Fruit fly (Drosophila melanogaster) whole organism, embryonic: ENCODE data around the gene Ctl1.

Experiments used
- B-H1 ChIP-seq: fragments of 200-800 bp; sonication (Bioruptor generic); IDR thresholded peaks from 3 replicates; pipeline ENCODE4 v1.3.6; 2022; ENCODE audit warnings: missing biosample characterization, missing genetic modification characterization
- Bdp1 ChIP-seq: fragments of 200-800 bp; sonication (Bioruptor generic); optimal IDR thresholded peaks from 3 replicates; lab custom pipeline; 2016; ENCODE audit warnings: missing biosample characterization, missing genetic modification characterization
- Blimp-1 ChIP-seq: fragments of 200-800 bp; sonication (Bioruptor generic); optimal IDR thresholded peaks from 3 replicates; lab custom pipeline; 2018; ENCODE audit warnings: missing biosample characterization, missing genetic modification characterization, mild to moderate bottlenecking, moderate library complexity, missing genetic modification reagents
- CG11398 ChIP-seq: fragments of 200-800 bp; sonication (Bioruptor generic); optimal IDR thresholded peaks from 2 replicates; lab custom pipeline; 2016; ENCODE audit warnings: missing biosample characterization, missing genetic modification characterization
- CG12769 ChIP-seq: fragments of 200-800 bp; sonication (Bioruptor generic); optimal IDR thresholded peaks from 2 replicates; lab custom pipeline; 2019; ENCODE audit warnings: missing biosample characterization, mild to moderate bottlenecking, missing genetic modification characterization, moderate library complexity
- CG13894 ChIP-seq: fragments of 200-800 bp; sonication (Bioruptor generic); optimal IDR thresholded peaks from 3 replicates; lab custom pipeline; 2018; ENCODE audit warnings: missing biosample characterization, mild to moderate bottlenecking, missing genetic modification characterization, moderate library complexity
- CG15514 ChIP-seq: fragments of 200-800 bp; sonication (Bioruptor generic); optimal IDR thresholded peaks from 3 replicates; lab custom pipeline; 2017; ENCODE audit warnings: missing biosample characterization, missing genetic modification characterization, mild to moderate bottlenecking, moderate library complexity, missing genetic modification reagents
- CG18599 ChIP-seq: fragments of 200-800 bp; sonication (Bioruptor generic); optimal IDR thresholded peaks from 3 replicates; lab custom pipeline; 2017; ENCODE audit warnings: missing biosample characterization, missing genetic modification characterization, mild to moderate bottlenecking, moderate library complexity, missing genetic modification reagents
- CG18764 ChIP-seq: fragments of 200-800 bp; sonication (Bioruptor generic); optimal IDR thresholded peaks from 3 replicates; lab custom pipeline; 2016; ENCODE audit warnings: missing biosample characterization, missing genetic modification characterization
- CG2199 ChIP-seq: fragments of 200-800 bp; sonication (Bioruptor generic); IDR thresholded peaks from 3 replicates; pipeline ENCODE4 v1.3.6; 2022; ENCODE audit warnings: missing biosample characterization, missing genetic modification characterization
- CG31365 ChIP-seq: fragments of 200-800 bp; sonication (Bioruptor generic); optimal IDR thresholded peaks from 2 replicates; lab custom pipeline; 2018; ENCODE audit warnings: missing biosample characterization, mild to moderate bottlenecking, missing genetic modification characterization
- CG34376 ChIP-seq: fragments of 200-800 bp; sonication (Bioruptor generic); optimal IDR thresholded peaks from 2 replicates; lab custom pipeline; 2018; ENCODE audit warnings: missing biosample characterization, mild to moderate bottlenecking, missing genetic modification characterization
- CG43689 ChIP-seq: fragments of 200-800 bp; sonication (Bioruptor generic); IDR thresholded peaks from 2 replicates; pipeline ENCODE4 v1.3.6; 2022; ENCODE audit warnings: missing biosample characterization, missing genetic modification characterization
- CG5245 ChIP-seq: fragments of 200-800 bp; sonication (Bioruptor generic); optimal IDR thresholded peaks from 3 replicates; lab custom pipeline; 2016; ENCODE audit warnings: missing biosample characterization, missing genetic modification characterization
- CG5953 ChIP-seq: fragments of 200-800 bp; sonication (Bioruptor generic); IDR thresholded peaks from 2 replicates; pipeline ENCODE4 v1.3.6; 2022; ENCODE audit warnings: missing biosample characterization, missing genetic modification characterization
- CG7928 ChIP-seq: fragments of 200-800 bp; sonication (Bioruptor generic); optimal IDR thresholded peaks from 2 replicates; lab custom pipeline; 2017; ENCODE audit warnings: missing biosample characterization, mild to moderate bottlenecking, missing genetic modification characterization
- CG7963 ChIP-seq: fragments of 200-800 bp; sonication (Bioruptor generic); IDR thresholded peaks from 3 replicates; pipeline ENCODE4 v1.3.6; 2022; ENCODE audit warnings: missing biosample characterization, missing genetic modification characterization; ENCODE audit not compliant: partially characterized antibody
- CG8359 ChIP-seq: fragments of 200-800 bp; sonication (Bioruptor generic); optimal IDR thresholded peaks from 2 replicates; lab custom pipeline; 2017; ENCODE audit warnings: missing biosample characterization, mild to moderate bottlenecking, missing genetic modification characterization, borderline replicate concordance
- Dad ChIP-seq: fragments of 200-800 bp; sonication (Bioruptor generic); optimal IDR thresholded peaks from 3 replicates; lab custom pipeline; 2016; ENCODE audit warnings: missing biosample characterization, missing genetic modification characterization
- Deaf1 ChIP-seq: fragments of 200-800 bp; optimal IDR thresholded peaks from 3 replicates; lab custom pipeline; 2019; ENCODE audit warnings: missing biosample characterization, mild to moderate bottlenecking, missing genetic modification characterization, moderate library complexity
- Dek ChIP-seq: fragments of 200-800 bp; sonication (Bioruptor generic); optimal IDR thresholded peaks from 3 replicates; lab custom pipeline; 2019; ENCODE audit warnings: missing biosample characterization, mild to moderate bottlenecking, missing genetic modification characterization, moderate library complexity
- Hand ChIP-seq: fragments of 200-800 bp; sonication (Bioruptor generic); optimal IDR thresholded peaks from 2 replicates; lab custom pipeline; 2017; ENCODE audit warnings: mild to moderate bottlenecking, missing biosample characterization, missing genetic modification reagents, missing genetic modification characterization
- HmgZ ChIP-seq: fragments of 200-800 bp; sonication (Bioruptor generic); optimal IDR thresholded peaks from 2 replicates; lab custom pipeline; 2018; ENCODE audit warnings: missing biosample characterization, mild to moderate bottlenecking, missing genetic modification characterization
- Lim3 ChIP-seq: fragments of 200-800 bp; sonication (Bioruptor generic); IDR thresholded peaks from 2 replicates; pipeline ENCODE4 v1.3.6; 2022; ENCODE audit warnings: missing biosample characterization, missing genetic modification characterization
- Max ChIP-seq: fragments of 200-800 bp; sonication (Bioruptor generic); optimal IDR thresholded peaks from 2 replicates; lab custom pipeline; 2016; ENCODE audit warnings: missing biosample characterization, mild to moderate bottlenecking, missing genetic modification characterization
- Med ChIP-seq: fragments of 200-800 bp; sonication (Bioruptor generic); peaks from one replicate; lab custom pipeline; 2016; ENCODE audit warnings: missing biosample characterization, missing genetic modification characterization, mild to moderate bottlenecking, inconsistent platforms, moderate library complexity
- Pdp1 ChIP-seq, 2 experiments: fragments of 200-800 bp; sonication (Bioruptor generic); optimal IDR thresholded peaks; 3 replicates each; lab custom pipeline; 2016; ENCODE audit warnings: missing biosample characterization in 2 of 2, missing genetic modification characterization in 2 of 2, mild to moderate bottlenecking in 1 of 2, moderate library complexity in 1 of 2
- Sin3A ChIP-seq: fragments of >200 bp; optimal IDR thresholded peaks from 2 replicates; lab custom pipeline; 2018
- ase ChIP-seq: fragments of 200-800 bp; sonication (Bioruptor generic); IDR thresholded peaks from 3 replicates; pipeline ENCODE4 v1.3.6; 2022; ENCODE audit warnings: missing biosample characterization, missing genetic modification characterization
- chinmo ChIP-seq: fragments of 200-800 bp; sonication (Bioruptor generic); IDR thresholded peaks from 4 replicates; pipeline ENCODE4 v1.3.6; 2022; ENCODE audit warnings: missing biosample characterization, missing genetic modification characterization; ENCODE audit not compliant: partially characterized antibody
- exex ChIP-seq: fragments of 200-800 bp; sonication (Bioruptor generic); optimal IDR thresholded peaks from 4 replicates; lab custom pipeline; 2018; ENCODE audit warnings: missing biosample characterization, mild to moderate bottlenecking, missing genetic modification characterization, moderate library complexity
- fd96Cb ChIP-seq: fragments of 200-800 bp; sonication (Bioruptor generic); optimal IDR thresholded peaks from 2 replicates; lab custom pipeline; 2018; ENCODE audit warnings: missing biosample characterization, mild to moderate bottlenecking, missing genetic modification characterization, moderate library complexity
- grau ChIP-seq: fragments of 200-800 bp; optimal IDR thresholded peaks from 3 replicates; lab custom pipeline; 2019; ENCODE audit warnings: missing biosample characterization, mild to moderate bottlenecking, missing genetic modification characterization, moderate library complexity
- grn ChIP-seq: fragments of 200-800 bp; sonication (Bioruptor generic); optimal IDR thresholded peaks from 3 replicates; lab custom pipeline; 2017; ENCODE audit warnings: missing biosample characterization, missing genetic modification characterization
- gro ChIP-seq: fragments of 200-800 bp; sonication (Bioruptor generic); optimal IDR thresholded peaks from 2 replicates; lab custom pipeline; 2016; ENCODE audit warnings: missing biosample characterization, missing genetic modification characterization
- kni ChIP-seq: fragments of 200-800 bp; sonication (Bioruptor generic); optimal IDR thresholded peaks from 3 replicates; lab custom pipeline; 2017; ENCODE audit warnings: mild to moderate bottlenecking, missing biosample characterization, missing genetic modification reagents, missing genetic modification characterization
- mirr ChIP-seq: fragments of 200-800 bp; sonication (Bioruptor generic); optimal IDR thresholded peaks from 3 replicates; lab custom pipeline; 2018; ENCODE audit warnings: missing biosample characterization, mild to moderate bottlenecking, missing genetic modification characterization
- oc ChIP-seq: fragments of 200-800 bp; sonication (Bioruptor generic); optimal IDR thresholded peaks from 2 replicates; lab custom pipeline; 2018; ENCODE audit warnings: missing biosample characterization, mild to moderate bottlenecking, missing genetic modification characterization, moderate library complexity
- pros ChIP-seq: fragments of 200-800 bp; sonication (Bioruptor generic); optimal IDR thresholded peaks from 3 replicates; lab custom pipeline; 2019; ENCODE audit warnings: missing biosample characterization, mild to moderate bottlenecking, missing genetic modification characterization, moderate library complexity
- pzg ChIP-seq: fragments of 200-800 bp; sonication (Bioruptor generic); optimal IDR thresholded peaks from 3 replicates; lab custom pipeline; 2018; ENCODE audit warnings: missing biosample characterization, mild to moderate bottlenecking, missing genetic modification characterization, moderate library complexity
- salm ChIP-seq: fragments of 200-800 bp; sonication (Bioruptor generic); optimal IDR thresholded peaks from 2 replicates; lab custom pipeline; 2018; ENCODE audit warnings: missing biosample characterization, mild to moderate bottlenecking, missing genetic modification characterization
- sd ChIP-seq: fragments of 200-800 bp; sonication (Bioruptor generic); optimal IDR thresholded peaks from 3 replicates; lab custom pipeline; 2018; ENCODE audit warnings: missing biosample characterization, mild to moderate bottlenecking, missing genetic modification characterization, moderate library complexity
- sens ChIP-seq: fragments of 200-800 bp; sonication (Bioruptor generic); peaks from one replicate; lab custom pipeline; 2016; ENCODE audit warnings: missing biosample characterization, missing genetic modification characterization
- sr ChIP-seq: fragments of 200-800 bp; sonication (Bioruptor generic); IDR thresholded peaks from 3 replicates; pipeline ENCODE4 v1.3.6; 2022; ENCODE audit warnings: missing biosample characterization, missing genetic modification characterization
- sug ChIP-seq: fragments of 200-800 bp; optimal IDR thresholded peaks from 2 replicates; lab custom pipeline; 2019; ENCODE audit warnings: missing biosample characterization, mild to moderate bottlenecking, missing genetic modification characterization, moderate library complexity
- vnd ChIP-seq: fragments of 200-800 bp; sonication (Bioruptor generic); IDR thresholded peaks from 3 replicates; pipeline ENCODE4 v1.3.6; 2022; ENCODE audit warnings: missing biosample characterization, missing genetic modification characterization; ENCODE audit not compliant: partially characterized antibody
- zen2 ChIP-seq: fragments of 200-800 bp; sonication (Bioruptor generic); IDR thresholded peaks from 3 replicates; pipeline ENCODE4 v1.3.6; 2022; ENCODE audit warnings: missing biosample characterization, missing genetic modification characterization; ENCODE audit not compliant: partially characterized antibody

Gene Ctl1

DNA sequence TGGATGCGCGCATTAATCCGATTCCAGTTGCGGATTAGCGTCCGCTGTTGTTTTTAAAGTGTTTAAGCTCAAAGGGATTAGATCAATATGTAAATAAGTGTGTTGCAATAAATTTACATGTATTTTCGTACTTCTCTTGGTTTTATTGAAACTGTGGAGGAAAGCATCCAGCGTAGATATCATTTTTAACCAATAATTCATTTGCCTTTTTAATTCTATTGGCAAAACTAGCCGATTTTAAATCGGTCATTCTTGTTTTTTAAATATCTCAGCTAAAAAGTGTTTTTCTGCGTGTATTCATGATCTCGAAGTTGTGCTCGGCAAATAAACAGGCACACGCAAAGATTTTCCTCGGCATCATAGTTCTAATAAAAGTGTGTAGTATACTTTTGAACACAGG is 15.5 kb downstream of the Ctl1 start:
- TF ChIP-seq HmgZ (tag; lab: Kevin White, UChicago) (no peak), CG8359 (GFP tag; lab: Kevin White, UChicago) (no peak), pzg (GFP tag; lab: Kevin White, UChicago) (no peak), ase (GFP tag; lab: Robert Waterston, UW) (no peak), sens (peak; percentile 72), CG5245 (GFP tag; lab: Kevin White, UChicago) (no peak), Med (GFP tag; lab: Kevin White, UChicago) (peak; percentile 72), CG43689 (GFP tag; lab: Robert Waterston, UW) (no peak), CG11398 (GFP tag; lab: Kevin White, UChicago) (no peak), Sin3A (lab: Kevin White, UChicago) (no peak), CG7928 (GFP tag; lab: Kevin White, UChicago) (no peak), zen2 (GFP tag; lab: Robert Waterston, UW) (no peak), vnd (GFP tag; lab: Robert Waterston, UW) (no peak)

DNA sequence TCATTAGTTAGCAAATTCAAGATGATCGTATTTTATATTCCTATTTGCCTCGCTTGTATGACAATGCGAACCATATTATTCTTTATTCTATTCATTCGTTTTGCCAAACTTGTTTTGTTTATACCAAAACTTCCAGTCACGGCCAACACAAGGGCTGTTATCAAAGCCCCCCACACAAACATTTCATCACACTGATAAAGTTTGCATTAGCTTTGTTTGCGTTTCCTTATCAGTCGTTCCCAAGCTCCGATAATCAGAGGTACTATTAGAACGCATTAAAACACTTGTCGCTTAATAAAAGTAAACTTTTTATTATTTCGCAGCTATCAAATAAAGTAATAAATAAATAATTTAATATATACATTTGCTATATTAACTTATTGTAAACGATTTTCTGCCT is 15.9 kb downstream of the Ctl1 start:
- no peak for TF ChIP-seq fd96Cb
- peak; percentile 24 for TF ChIP-seq CG34376
- no peak for TF ChIP-seq CG15514
- no peak for TF ChIP-seq CG2199 (GFP tag; lab: Robert Waterston, UW)
- no peak for TF ChIP-seq CG31365 (tag; lab: Kevin White, UChicago)
- peak in 1 of 2 experiments; percentile 22 for TF ChIP-seq Pdp1 (GFP tag; optimal IDR thresholded peaks at IDR 0.05; lab: Kevin White, UChicago)
- TF ChIP-seq salm, result peak; percentile 18
- TF ChIP-seq gro, result no peak
- peak; percentile 1 for TF ChIP-seq Dek (tag; lab: Kevin White, UChicago)
- TF ChIP-seq grn (GFP tag; lab: Kevin White, UChicago), result peak; percentile 35
- no peak for TF ChIP-seq CG18764
- peak; percentile 95 for TF ChIP-seq sug (tag; lab: Kevin White, UChicago)
- TF ChIP-seq exex, result peak; percentile 69
- no peak for TF ChIP-seq CG13894 (tag; lab: Kevin White, UChicago)
- TF ChIP-seq Dad (GFP tag; lab: Kevin White, UChicago), result no peak
- 0 out of 4 replicates have a peak, but pooled peaks have one; percentile 43 for TF ChIP-seq chinmo
- TF ChIP-seq mirr (GFP tag; lab: Kevin White, UChicago), result peak; percentile 5
- TF ChIP-seq Hand, result no peak
- TF ChIP-seq, all 482 proteins: peak for 9

DNA sequence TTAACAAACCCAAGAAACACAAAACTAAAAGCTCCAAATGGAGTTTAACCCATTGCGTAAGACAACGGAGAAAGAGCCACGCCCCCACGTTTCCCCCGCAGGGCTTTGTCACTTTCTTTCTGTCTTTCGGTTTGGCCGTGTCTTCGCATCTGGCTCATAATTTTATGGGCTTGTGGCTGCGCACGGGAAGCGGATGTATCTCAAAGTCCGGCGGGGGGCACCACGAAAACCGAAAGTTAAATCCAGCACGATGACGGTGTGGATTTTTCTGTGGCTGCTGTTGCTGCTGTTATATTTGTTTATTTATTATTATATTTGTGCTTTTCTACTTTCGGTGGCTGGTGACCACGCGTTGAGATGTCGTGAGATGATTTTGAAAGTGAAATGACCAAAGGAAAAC is 19.0 kb downstream of the Ctl1 start:
- TF ChIP-seq Lim3 (GFP tag; lab: Robert Waterston, UW), result no peak
- TF ChIP-seq CG18599 (GFP tag; lab: Kevin White, UChicago), result no peak
- no peak for TF ChIP-seq CG12769 (tag; lab: Kevin White, UChicago)
- TF ChIP-seq Deaf1, result no peak
- TF ChIP-seq grau (tag; lab: Kevin White, UChicago), result no peak
- no peak for TF ChIP-seq B-H1
- peak; percentile 99 for TF ChIP-seq Blimp-1 (GFP tag; lab: Kevin White, UChicago)
- no peak for TF ChIP-seq CG18764
- TF ChIP-seq Pdp1 (GFP tag; optimal IDR thresholded peaks at IDR 0.05; lab: Kevin White, UChicago), result peak in 1 of 2 experiments; percentile 39
- no peak for TF ChIP-seq Max (GFP tag; lab: Kevin White, UChicago)
- no peak for TF ChIP-seq CG7963 (GFP tag; lab: Robert Waterston, UW)
- 0 out of 3 replicates have a peak, but pooled peaks have one; percentile 32 for TF ChIP-seq sr (GFP tag; lab: Robert Waterston, UW)
- TF ChIP-seq kni (GFP tag; lab: Kevin White, UChicago), result peak; percentile 58
- no peak for TF ChIP-seq CG5953 (GFP tag; lab: Robert Waterston, UW)
- no peak for TF ChIP-seq Bdp1 (GFP tag; lab: Kevin White, UChicago)
- peak; percentile 42 for TF ChIP-seq pros (GFP tag; lab: Kevin White, UChicago)
- peak; percentile 69 for TF ChIP-seq oc (tag; lab: Kevin White, UChicago)
- no peak for TF ChIP-seq sd
